Fruit fly (Drosophila melanogaster) whole organism, embryonic: ENCODE measurements around the gene Jhbp16.

ENCODE experiments used
- CG10267 ChIP-seq: fragments of 200-800 bp; sonication (Bioruptor generic); optimal IDR thresholded peaks from 2 replicates; lab custom pipeline; 2018; ENCODE audit warnings: missing biosample characterization, mild to moderate bottlenecking, missing genetic modification characterization, moderate library complexity
- CG10565 ChIP-seq: fragments of 200-800 bp; sonication (Bioruptor generic); optimal IDR thresholded peaks from 3 replicates; lab custom pipeline; 2016; ENCODE audit warnings: missing biosample characterization, mild to moderate bottlenecking, missing genetic modification characterization
- CG11093 ChIP-seq: fragments of 200-800 bp; sonication (Bioruptor generic); IDR thresholded peaks from 3 replicates; pipeline ENCODE4 v1.3.6; 2022; ENCODE audit warnings: missing biosample characterization, missing genetic modification characterization
- CG1233 ChIP-seq: fragments of 200-800 bp; sonication (Bioruptor generic); optimal IDR thresholded peaks from 4 replicates; lab custom pipeline; 2018; ENCODE audit warnings: missing biosample characterization, mild to moderate bottlenecking, missing genetic modification characterization
- CG13775 ChIP-seq: fragments of 200-800 bp; sonication (Bioruptor generic); optimal IDR thresholded peaks from 3 replicates; lab custom pipeline; 2017; ENCODE audit warnings: missing biosample characterization, mild to moderate bottlenecking, missing genetic modification characterization
- CG13894 ChIP-seq: fragments of 200-800 bp; sonication (Bioruptor generic); optimal IDR thresholded peaks from 3 replicates; lab custom pipeline; 2018; ENCODE audit warnings: missing biosample characterization, mild to moderate bottlenecking, missing genetic modification characterization, moderate library complexity
- CG15073 ChIP-seq: fragments of 200-800 bp; sonication (Bioruptor generic); optimal IDR thresholded peaks from 2 replicates; lab custom pipeline; 2016; ENCODE audit warnings: missing biosample characterization, missing genetic modification characterization
- CG15514 ChIP-seq: fragments of 200-800 bp; sonication (Bioruptor generic); optimal IDR thresholded peaks from 3 replicates; lab custom pipeline; 2017; ENCODE audit warnings: missing biosample characterization, missing genetic modification characterization, mild to moderate bottlenecking, moderate library complexity, missing genetic modification reagents
- CG16815 ChIP-seq: fragments of 200-800 bp; sonication (Bioruptor generic); optimal IDR thresholded peaks from 3 replicates; lab custom pipeline; 2017; ENCODE audit warnings: missing biosample characterization, mild to moderate bottlenecking, missing genetic modification characterization
- CG17186 ChIP-seq: fragments of 200-800 bp; sonication (Bioruptor generic); optimal IDR thresholded peaks from 3 replicates; lab custom pipeline; 2017; ENCODE audit warnings: missing biosample characterization, missing genetic modification reagents, missing genetic modification characterization
- CG18011 ChIP-seq: fragments of 200-800 bp; sonication (Bioruptor generic); optimal IDR thresholded peaks from 2 replicates; lab custom pipeline; 2017; ENCODE audit warnings: missing biosample characterization, missing genetic modification characterization, mild to moderate bottlenecking, moderate library complexity, missing genotype
- CG30431 ChIP-seq: fragments of 200-800 bp; sonication (Bioruptor generic); optimal IDR thresholded peaks from 2 replicates; lab custom pipeline; 2017; ENCODE audit warnings: missing biosample characterization, missing genetic modification characterization
- CG32532 ChIP-seq: fragments of 200-800 bp; sonication (Bioruptor generic); IDR thresholded peaks from 2 replicates; pipeline ENCODE4 v1.3.6; 2022; ENCODE audit warnings: missing biosample characterization, missing genetic modification characterization
- CG34224 ChIP-seq: fragments of 200-800 bp; sonication (Bioruptor generic); IDR thresholded peaks from 3 replicates; pipeline ENCODE4 v1.3.6; 2022; ENCODE audit warnings: missing biosample characterization, missing genetic modification characterization; ENCODE audit not compliant: partially characterized antibody
- CG4707 ChIP-seq: fragments of 200-800 bp; sonication (Bioruptor generic); optimal IDR thresholded peaks from 2 replicates; lab custom pipeline; 2018; ENCODE audit warnings: missing biosample characterization, mild to moderate bottlenecking, missing genetic modification characterization, moderate library complexity
- CG7745 ChIP-seq: fragments of 200-800 bp; sonication (Bioruptor generic); optimal IDR thresholded peaks from 2 replicates; lab custom pipeline; 2018; ENCODE audit warnings: missing biosample characterization, mild to moderate bottlenecking, missing genetic modification characterization, moderate library complexity
- CG8924 ChIP-seq: fragments of 200-800 bp; optimal IDR thresholded peaks from 3 replicates; lab custom pipeline; 2019; ENCODE audit warnings: missing biosample characterization, mild to moderate bottlenecking, missing genetic modification characterization, moderate library complexity
- CG9609 ChIP-seq: fragments of 200-800 bp; sonication (Bioruptor generic); optimal IDR thresholded peaks from 3 replicates; lab custom pipeline; 2016; ENCODE audit warnings: missing biosample characterization, missing genetic modification characterization
- CG9797 ChIP-seq: fragments of 200-800 bp; sonication (Bioruptor generic); optimal IDR thresholded peaks from 3 replicates; lab custom pipeline; 2018; ENCODE audit warnings: missing biosample characterization, mild to moderate bottlenecking, missing genetic modification characterization
- CkIIα-i1 ChIP-seq: fragments of 200-800 bp; sonication (Bioruptor generic); IDR thresholded peaks from 2 replicates; pipeline ENCODE4 v1.3.6; 2022; ENCODE audit warnings: missing biosample characterization, missing genetic modification characterization
- Dp ChIP-seq: fragments of 200-800 bp; sonication (Bioruptor generic); optimal IDR thresholded peaks from 2 replicates; lab custom pipeline; 2018; ENCODE audit warnings: missing biosample characterization, mild to moderate bottlenecking, missing genetic modification characterization, moderate library complexity
- Ets97D ChIP-seq: fragments of 200-800 bp; sonication (Bioruptor generic); optimal IDR thresholded peaks from 3 replicates; lab custom pipeline; 2016; ENCODE audit warnings: missing biosample characterization, missing genetic modification characterization
- HHEX ChIP-seq: fragments of 200-800 bp; sonication (Bioruptor generic); optimal IDR thresholded peaks from 3 replicates; lab custom pipeline; 2017; ENCODE audit warnings: missing biosample characterization, mild to moderate bottlenecking, missing genetic modification characterization, missing genetic modification reagents
- MESR4 ChIP-seq: fragments of 200-800 bp; sonication (Bioruptor generic); optimal IDR thresholded peaks from 2 replicates; lab custom pipeline; 2018; ENCODE audit warnings: missing biosample characterization, mild to moderate bottlenecking, missing genetic modification characterization, moderate library complexity
- Rfx ChIP-seq: fragments of 200-800 bp; sonication (Bioruptor generic); IDR thresholded peaks from 2 replicates; pipeline ENCODE4 v1.3.6; 2022; ENCODE audit warnings: missing biosample characterization, missing genetic modification characterization
- Sin3A ChIP-seq: fragments of >200 bp; optimal IDR thresholded peaks from 2 replicates; lab custom pipeline; 2018
- Sry-β ChIP-seq: fragments of 200-800 bp; sonication (Bioruptor generic); optimal IDR thresholded peaks from 2 replicates; lab custom pipeline; 2018; ENCODE audit warnings: missing biosample characterization, mild to moderate bottlenecking, missing genetic modification characterization, moderate library complexity
- Taf1 ChIP-seq: fragments of 200-800 bp; sonication (Bioruptor generic); IDR thresholded peaks from 2 replicates; pipeline ENCODE4 v1.3.6; 2022; ENCODE audit warnings: missing biosample characterization, missing genetic modification characterization
- aop ChIP-seq: fragments of 200-800 bp; sonication (Bioruptor generic); IDR thresholded peaks from 2 replicates; pipeline ENCODE4 v1.3.6; 2022; ENCODE audit warnings: missing biosample characterization, missing genetic modification characterization
- chif ChIP-seq, 2 experiments: fragments of 200-800 bp; sonication (Bioruptor generic); optimal IDR thresholded peaks; 3 replicates each; lab custom pipeline; 2016; ENCODE audit warnings: missing biosample characterization in 2 of 2, missing genetic modification characterization in 2 of 2
- chm ChIP-seq: fragments of 200-800 bp; sonication (Bioruptor generic); IDR thresholded peaks from 2 replicates; pipeline ENCODE4 v1.3.6; 2022; ENCODE audit warnings: missing biosample characterization, missing genetic modification characterization
- dimm ChIP-seq: fragments of 200-800 bp; sonication (Bioruptor generic); IDR thresholded peaks from 2 replicates; pipeline ENCODE4 v1.3.6; 2022; ENCODE audit warnings: missing biosample characterization, missing genetic modification characterization
- disco-r ChIP-seq: fragments of 200-800 bp; sonication (Bioruptor generic); optimal IDR thresholded peaks from 2 replicates; lab custom pipeline; 2016; ENCODE audit warnings: missing biosample characterization, missing genetic modification characterization
- dmrt11E ChIP-seq: fragments of 200-800 bp; sonication (Bioruptor generic); optimal IDR thresholded peaks from 3 replicates; lab custom pipeline; 2018; ENCODE audit warnings: missing biosample characterization, mild to moderate bottlenecking, missing genetic modification characterization, moderate library complexity
- emc ChIP-seq: fragments of 200-800 bp; sonication (Bioruptor generic); optimal IDR thresholded peaks from 2 replicates; lab custom pipeline; 2016; ENCODE audit warnings: missing biosample characterization, missing genetic modification characterization
- gcm ChIP-seq: fragments of 200-800 bp; sonication (Bioruptor generic); optimal IDR thresholded peaks from 2 replicates; lab custom pipeline; 2019; ENCODE audit warnings: missing biosample characterization, mild to moderate bottlenecking, missing genetic modification characterization, moderate library complexity
- grau ChIP-seq: fragments of 200-800 bp; optimal IDR thresholded peaks from 3 replicates; lab custom pipeline; 2019; ENCODE audit warnings: missing biosample characterization, mild to moderate bottlenecking, missing genetic modification characterization, moderate library complexity
- gro ChIP-seq: fragments of 200-800 bp; sonication (Bioruptor generic); optimal IDR thresholded peaks from 2 replicates; lab custom pipeline; 2016; ENCODE audit warnings: missing biosample characterization, missing genetic modification characterization
- gsb ChIP-seq: fragments of 200-800 bp; sonication (Bioruptor generic); IDR thresholded peaks from 2 replicates; pipeline ENCODE4 v1.3.6; 2022; ENCODE audit warnings: missing biosample characterization, missing genetic modification characterization
- kni ChIP-seq: fragments of 200-800 bp; sonication (Bioruptor generic); optimal IDR thresholded peaks from 3 replicates; lab custom pipeline; 2017; ENCODE audit warnings: mild to moderate bottlenecking, missing biosample characterization, missing genetic modification reagents, missing genetic modification characterization
- lab ChIP-seq: fragments of 200-800 bp; sonication (Bioruptor generic); optimal IDR thresholded peaks from 3 replicates; lab custom pipeline; 2017; ENCODE audit warnings: missing biosample characterization, missing genetic modification characterization, mild to moderate bottlenecking, moderate library complexity, missing genetic modification reagents
- mld ChIP-seq: fragments of 200-800 bp; sonication (Bioruptor generic); IDR thresholded peaks from 3 replicates; pipeline ENCODE4 v1.3.6; 2022; ENCODE audit warnings: missing biosample characterization, missing genetic modification characterization; ENCODE audit not compliant: partially characterized antibody
- nau ChIP-seq: fragments of 200-800 bp; sonication (Bioruptor generic); optimal IDR thresholded peaks from 3 replicates; lab custom pipeline; 2017; ENCODE audit warnings: missing biosample characterization, mild to moderate bottlenecking, missing genetic modification characterization, missing genetic modification reagents
- nerfin-2 ChIP-seq: fragments of 200-800 bp; sonication (Bioruptor generic); IDR thresholded peaks from 2 replicates; pipeline ENCODE4 v1.3.6; 2022; ENCODE audit warnings: missing biosample characterization, missing genetic modification characterization; ENCODE audit not compliant: partially characterized antibody
- pfk ChIP-seq: fragments of 200-800 bp; sonication (Bioruptor generic); optimal IDR thresholded peaks from 2 replicates; lab custom pipeline; 2018; ENCODE audit warnings: missing biosample characterization, mild to moderate bottlenecking, missing genetic modification characterization, moderate library complexity
- phol ChIP-seq: fragments of 200-800 bp; sonication (Bioruptor generic); optimal IDR thresholded peaks from 3 replicates; lab custom pipeline; 2018; ENCODE audit warnings: missing biosample characterization, mild to moderate bottlenecking, missing genetic modification characterization, moderate library complexity
- row ChIP-seq: fragments of 200-800 bp; sonication (Bioruptor generic); IDR thresholded peaks from 3 replicates; pipeline ENCODE4 v1.3.6; 2022; ENCODE audit warnings: missing biosample characterization, missing genetic modification characterization
- twi ChIP-seq: fragments of 200-800 bp; optimal IDR thresholded peaks from 2 replicates; lab custom pipeline; 2019; ENCODE audit warnings: missing biosample characterization, mild to moderate bottlenecking, missing genetic modification characterization, moderate library complexity
- vfl ChIP-seq: fragments of 200-800 bp; sonication (Bioruptor generic); optimal IDR thresholded peaks from 2 replicates; lab custom pipeline; 2016; ENCODE audit warnings: missing biosample characterization, missing genetic modification characterization
- zfh1 ChIP-seq: fragments of 200-800 bp; sonication (Bioruptor generic); IDR thresholded peaks from 3 replicates; pipeline ENCODE4 v1.3.6; 2022; ENCODE audit warnings: missing biosample characterization, missing genetic modification characterization
- zfh2 ChIP-seq: fragments of 200-800 bp; sonication (Bioruptor generic); optimal IDR thresholded peaks from 2 replicates; lab custom pipeline; 2016; ENCODE audit warnings: missing biosample characterization, missing genetic modification characterization

Gene Jhbp16

DNA sequence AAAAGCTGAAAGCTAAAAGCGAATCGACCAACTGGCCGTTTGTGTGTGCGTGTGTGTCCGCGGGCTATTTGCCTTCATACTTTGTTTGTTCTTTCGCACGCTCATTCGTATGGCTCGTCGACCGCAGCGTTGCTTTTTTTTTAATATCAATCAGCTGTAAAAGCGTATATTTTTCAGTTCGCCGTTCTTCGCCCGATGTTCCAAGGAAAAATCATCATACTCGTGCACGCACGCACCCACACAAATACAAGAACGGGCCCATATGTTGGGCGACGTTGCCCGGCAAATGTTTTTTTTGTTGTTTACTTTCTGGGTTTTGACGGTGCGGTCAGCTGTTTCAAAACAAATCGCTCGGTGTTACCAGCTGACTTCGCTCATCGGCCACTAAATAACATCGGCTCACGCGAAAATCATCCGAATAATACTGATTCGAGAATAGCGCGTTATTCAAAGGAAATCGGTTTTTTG is 3.5 kb upstream of the Jhbp16 start, which contains the start of gene E2f1 (continued):
- no peak for TF ChIP-seq CG7745 (tag; lab: Kevin White, UChicago)
- no peak for TF ChIP-seq CkIIα-i1 (GFP tag; lab: Robert Waterston, UW)
- TF ChIP-seq CG18011 (GFP tag; lab: Kevin White, UChicago): no peak
- peak; percentile 29; the same call in 1 of the 3 replicates for TF ChIP-seq row (GFP tag; lab: Robert Waterston, UW)
- no peak for TF ChIP-seq disco-r (GFP tag; lab: Kevin White, UChicago)
- TF ChIP-seq CG9797 (GFP tag; lab: Kevin White, UChicago): peak; percentile 90
- TF ChIP-seq lab (GFP tag; lab: Kevin White, UChicago): peak; percentile 9
- peak; percentile 81 for TF ChIP-seq CG34224 (GFP tag; lab: Robert Waterston, UW)
- TF ChIP-seq zfh1 (GFP tag; lab: Robert Waterston, UW): no peak
- TF ChIP-seq vfl (GFP tag; lab: Kevin White, UChicago): no peak
- TF ChIP-seq CG17186: peak; percentile 47
- no peak for TF ChIP-seq CG15073 (GFP tag; lab: Kevin White, UChicago)
- peak; percentile 54 for TF ChIP-seq CG10267 (tag; lab: Kevin White, UChicago)
- TF ChIP-seq phol: peak; percentile 8
- no peak for TF ChIP-seq gsb
- TF ChIP-seq CG11093: no peak
- TF ChIP-seq chif (GFP tag; optimal IDR thresholded peaks at IDR 0.05; lab: Kevin White, UChicago): no peak
- peak; percentile 21 for TF ChIP-seq CG13775 (GFP tag; lab: Kevin White, UChicago)
- TF ChIP-seq HHEX (GFP tag; lab: Kevin White, UChicago): no peak
- peak; percentile 54 for TF ChIP-seq nau
- peak; percentile 42 for TF ChIP-seq Rfx (GFP tag; lab: Robert Waterston, UW)
- TF ChIP-seq nerfin-2 (GFP tag; lab: Robert Waterston, UW): peak; percentile 47
- TF ChIP-seq chm (GFP tag; lab: Robert Waterston, UW): peak; percentile 40; the same call in 1 of the 2 replicates
- no peak for TF ChIP-seq aop (GFP tag; lab: Robert Waterston, UW)
- no peak for TF ChIP-seq CG32532 (GFP tag; lab: Robert Waterston, UW)
- TF ChIP-seq pfk (GFP tag; lab: Kevin White, UChicago): peak; percentile 17
- TF ChIP-seq zfh2 (GFP tag; lab: Kevin White, UChicago): no peak
- TF ChIP-seq CG4707 (GFP tag; lab: Kevin White, UChicago): no peak
- TF ChIP-seq grau (tag; lab: Kevin White, UChicago): peak; percentile 25
- TF ChIP-seq MESR4 (GFP tag; lab: Kevin White, UChicago): peak; percentile 13
- no peak for TF ChIP-seq gro (GFP tag; lab: Kevin White, UChicago)
- no peak for TF ChIP-seq CG16815 (GFP tag; lab: Kevin White, UChicago)
- no peak for TF ChIP-seq mld (GFP tag; lab: Robert Waterston, UW)
- no peak for TF ChIP-seq CG30431
- TF ChIP-seq Taf1: no peak
- no peak for TF ChIP-seq dimm (GFP tag; lab: Robert Waterston, UW)
- TF ChIP-seq CG15514 (GFP tag; lab: Kevin White, UChicago): peak; percentile 75
- TF ChIP-seq kni (GFP tag; lab: Kevin White, UChicago): peak; percentile 37
- TF ChIP-seq emc: no peak
- no peak for TF ChIP-seq CG9609 (GFP tag; lab: Kevin White, UChicago)
- TF ChIP-seq Ets97D (GFP tag; lab: Kevin White, UChicago): peak; percentile 76
- no peak for TF ChIP-seq dmrt11E (tag; lab: Kevin White, UChicago)
- peak; percentile 75 for TF ChIP-seq CG13894 (tag; lab: Kevin White, UChicago)
- peak; percentile 25 for TF ChIP-seq CG1233
- TF ChIP-seq Sin3A (lab: Kevin White, UChicago): peak; percentile 41
- TF ChIP-seq Sry-β: no peak
- peak; percentile 77 for TF ChIP-seq twi (tag; lab: Kevin White, UChicago)
- no peak for TF ChIP-seq CG10565 (GFP tag; lab: Kevin White, UChicago)
- peak; percentile 18 for TF ChIP-seq CG8924
- peak; percentile 20 for TF ChIP-seq gcm (GFP tag; lab: Kevin White, UChicago)
- TF ChIP-seq Dp: peak; percentile 87
